Fruit fly (Drosophila melanogaster) whole organism, larva: ENCODE data around the gene CG5149.

ENCODE experiments used
- noc ChIP-seq: fragments of 200-800 bp; sonication (Bioruptor generic); optimal IDR thresholded peaks from 3 replicates; lab custom pipeline; 2019; ENCODE audit warnings: missing biosample characterization, mild to moderate bottlenecking, missing genetic modification characterization, moderate library complexity

Gene CG5149

dm6 chr2L:7404923-7405322, 16.9 kb upstream of the CG5149 start, which contains the start of gene CG5177:
Gene CG5177, plus strand, starts transcription at chr2L:7405227.
- no peak for TF ChIP-seq noc

dm6 chr2L:7401627-7402026, 13.6 kb upstream of the CG5149 start:
- TF ChIP-seq noc, result peak; percentile 88

dm6 chr2L:7401025-7401424, 13.0 kb upstream of the CG5149 start, which contains the start of gene CG5171:
Gene CG5171, plus strand, starts transcription at chr2L:7401335.
- TF ChIP-seq noc, result no peak

- no peak for TF ChIP-seq noc
Measured at dm6 chr2L:7398528-7398927, 10.5 kb upstream of the CG5149 start, which contains the start of gene CG5160. Gene CG5160, minus strand, starts transcription at chr2L:7398750.

dm6 chr2L:7397746-7398145, 9.7 kb upstream of the CG5149 start:
- TF ChIP-seq noc, result no peak

- TF ChIP-seq noc, result peak; percentile 44
Measured at dm6 chr2L:7396962-7397361, 8.9 kb upstream of the CG5149 start.

- no peak for TF ChIP-seq noc
Measured at dm6 chr2L:7395813-7396212, 7.8 kb upstream of the CG5149 start.

- no peak for TF ChIP-seq noc
Measured at dm6 chr2L:7386555-7387420, 1.3 kb downstream of the CG5149 start.

- no peak for TF ChIP-seq noc
Measured at dm6 chr2L:7377402-7377801, 10.7 kb downstream of the CG5149 start, which contains the start of gene ninaC. Gene ninaC, plus strand, starts transcription at chr2L:7377702.

dm6 chr2L:7376157-7376556, 11.9 kb downstream of the CG5149 start:
- TF ChIP-seq noc, result no peak

dm6 chr2L:7363079-7363478, 25.0 kb downstream of the CG5149 start, which contains the start of gene Wnt10:
Gene Wnt10, plus strand, starts transcription at chr2L:7363379.
- TF ChIP-seq noc, result no peak

dm6 chr2L:7358788-7359187, 29.3 kb downstream of the CG5149 start:
- no peak for TF ChIP-seq noc

dm6 chr2L:7358008-7358582, 30.0 kb downstream of the CG5149 start:
- no peak for TF ChIP-seq noc

dm6 chr2L:7352775-7353187, 35.3 kb downstream of the CG5149 start:
- peak; percentile 41 for TF ChIP-seq noc

- no peak for TF ChIP-seq noc
Measured at dm6 chr2L:7340139-7340538, 47.9 kb downstream of the CG5149 start.

- no peak for TF ChIP-seq noc
Measured at dm6 chr2L:7339392-7340014, 48.5 kb downstream of the CG5149 start.
